Worm (Caenorhabditis elegans) whole organism, dauer: ENCODE measurements around the gene C42D4.18.

Experiments used
- unc-62 ChIP-seq: sonication (generic microtip); optimal IDR thresholded peaks from 2 replicates; lab custom pipeline; 2017; ENCODE audit warnings: missing biosample characterization, missing genetic modification reagents, missing genetic modification characterization

C42D4.18 gene

ce11 chrIV:7166553-7166952 is at the start of gene C42D4.18:
Gene C42D4.18 (plus strand): TSS chrIV:7166783.
- no peak for TF ChIP-seq unc-62 (GFP tag; lab: Kevin White, UChicago)

ce11 chrIV:7121313-7122055 is 45.1 kb upstream of the C42D4.18 start, which contains the start of the genes C34D4.10 and str-48:
Gene C34D4.10 (minus strand): TSS chrIV:7121413.
Gene str-48 (plus strand): TSS chrIV:7122005.
- no peak for TF ChIP-seq unc-62 (GFP tag; lab: Kevin White, UChicago)

DNA sequence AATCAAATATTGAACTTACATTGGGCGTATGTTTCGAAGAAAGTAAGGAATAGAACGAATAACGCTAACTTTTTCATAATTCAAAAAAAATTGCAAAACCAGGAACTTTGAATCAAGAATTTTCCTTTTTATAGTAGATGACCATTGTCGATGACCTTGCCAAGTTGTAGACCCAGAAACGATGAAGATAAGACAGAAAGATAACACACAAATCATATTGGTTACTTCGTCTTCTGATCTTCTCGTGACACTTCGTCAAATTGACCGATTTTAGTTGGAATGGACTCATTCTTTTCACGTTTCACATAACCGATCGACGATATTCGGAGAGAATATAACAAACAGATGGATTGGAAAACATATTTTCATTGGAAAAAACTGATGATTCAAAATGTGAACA is 34.8 kb upstream of the C42D4.18 start, which contains the start of gene grsp-3:
Gene grsp-3 (minus strand): TSS at position 149 of the 400 bp plus-strand sequence.
- TF ChIP-seq unc-62 (GFP tag; lab: Kevin White, UChicago): no peak

DNA sequence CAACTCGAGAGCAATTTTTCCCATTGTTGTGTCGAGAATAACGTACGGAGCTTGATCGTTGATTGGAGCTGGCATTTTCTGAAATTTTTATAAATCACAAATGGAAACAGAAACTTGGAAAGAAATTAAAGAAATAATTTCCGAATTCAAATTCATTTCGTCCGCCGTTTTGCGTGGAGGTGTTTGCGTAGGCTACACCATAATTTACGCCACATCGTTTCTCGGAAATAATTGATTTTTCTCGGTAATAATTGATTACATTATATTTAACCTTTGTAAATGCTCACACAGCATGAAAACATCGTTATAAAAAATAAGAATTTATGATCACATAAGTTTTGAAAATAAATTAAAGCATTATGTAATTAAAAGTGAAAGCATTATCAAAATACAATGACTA is 33.4 kb upstream of the C42D4.18 start, which contains the start of gene cyn-12:
Gene cyn-12 (minus strand): TSS at position 78 of the 400 bp plus-strand sequence.
- no peak for TF ChIP-seq unc-62 (GFP tag; lab: Kevin White, UChicago)

DNA sequence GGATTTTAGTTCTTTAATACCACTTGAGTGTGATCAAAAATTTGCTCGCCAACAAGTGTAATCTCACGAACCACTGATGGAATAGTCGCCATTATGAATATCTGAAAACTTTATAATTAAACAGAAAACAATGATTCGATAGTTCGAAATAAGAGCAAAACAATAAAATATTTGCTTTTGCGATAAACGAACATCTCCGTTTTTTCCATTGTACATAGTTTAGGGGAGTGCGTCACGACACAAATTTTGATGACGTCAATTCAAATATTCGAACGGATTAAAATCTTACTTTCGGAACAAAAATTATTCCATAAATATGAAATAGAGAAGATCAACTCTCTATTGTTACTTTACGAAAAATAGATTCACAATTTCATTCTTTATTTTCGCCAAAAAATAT is 32.6 kb upstream of the C42D4.18 start, which contains the start of gene mutd-1:
Gene mutd-1 (minus strand): TSS at position 101 of the 400 bp plus-strand sequence.
- no peak for TF ChIP-seq unc-62 (GFP tag; lab: Kevin White, UChicago)

DNA sequence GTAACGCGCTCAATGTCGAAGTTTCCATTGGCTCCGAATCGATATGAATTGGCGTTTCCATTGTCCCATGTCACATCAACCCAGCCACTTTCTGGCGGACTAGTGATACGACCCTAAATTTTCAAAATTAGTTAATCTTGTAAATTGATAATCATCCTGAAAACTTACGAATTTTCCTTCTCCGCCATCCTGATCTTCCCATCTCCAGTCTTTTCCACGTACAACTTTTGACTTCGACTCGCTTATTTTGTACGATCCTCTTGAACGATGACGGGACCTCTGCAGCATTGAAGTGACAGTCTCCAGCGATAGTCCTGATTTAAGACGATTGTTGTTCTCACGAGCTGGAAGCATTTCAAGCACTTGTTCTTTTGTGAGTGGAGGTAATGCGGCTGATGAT is 27.4 kb upstream of the C42D4.18 start:
- TF ChIP-seq unc-62 (GFP tag; lab: Kevin White, UChicago): no peak

ce11 chrIV:7144670-7145257 is 21.8 kb upstream of the C42D4.18 start, which contains the start of gene hecd-1:
Gene hecd-1 (minus strand): TSS chrIV:7144720.
- TF ChIP-seq unc-62 (GFP tag; lab: Kevin White, UChicago): no peak

- TF ChIP-seq unc-62 (GFP tag; lab: Kevin White, UChicago): no peak
Measured at ce11 chrIV:7147722-7148121, 18.9 kb upstream of the C42D4.18 start.

DNA sequence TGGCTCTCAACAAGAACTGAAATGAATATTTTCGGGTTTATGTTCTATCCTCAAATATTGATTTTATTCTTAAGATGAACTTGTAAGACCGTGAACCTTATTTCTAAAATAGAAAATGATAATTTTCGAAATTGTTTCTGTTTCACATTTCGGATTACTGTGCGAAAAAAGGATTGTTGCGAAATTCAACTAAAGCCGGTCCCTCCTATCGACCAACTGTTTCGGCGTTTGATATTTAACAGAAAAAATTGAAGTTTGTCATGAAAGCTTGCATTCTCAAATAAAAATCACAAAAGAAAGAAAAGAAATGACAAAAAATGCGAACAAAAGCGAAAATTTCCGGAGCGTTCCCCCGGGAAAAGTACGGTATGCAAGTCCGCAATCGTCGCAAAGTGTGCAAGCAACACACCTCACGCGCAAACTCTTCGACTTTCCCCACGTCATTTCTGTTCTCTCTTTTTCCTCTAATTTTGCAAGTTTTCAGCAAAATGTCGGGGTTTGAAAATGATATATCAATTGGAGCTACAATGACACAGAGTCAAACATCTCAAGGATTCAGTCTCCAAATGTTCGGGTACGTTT is 17.5 kb upstream of the C42D4.18 start, which contains the start of gene C34D4.4:
Gene C34D4.4 (plus strand): TSS at position 342 of the 582 bp plus-strand sequence.
- TF ChIP-seq unc-62 (GFP tag; lab: Kevin White, UChicago): no peak

- no peak for TF ChIP-seq unc-62 (GFP tag; lab: Kevin White, UChicago)
Measured at ce11 chrIV:7152409-7152808, 14.2 kb upstream of the C42D4.18 start, which contains the start of gene col-113. Gene col-113 (minus strand): TSS chrIV:7152509.

- TF ChIP-seq unc-62 (GFP tag; lab: Kevin White, UChicago): no peak
Measured at ce11 chrIV:7153362-7153761, 13.2 kb upstream of the C42D4.18 start, which contains the start of gene C34D4.3. Gene C34D4.3 (plus strand): TSS chrIV:7153662.

- no peak for TF ChIP-seq unc-62 (GFP tag; lab: Kevin White, UChicago)
Measured at ce11 chrIV:7154356-7154755, 12.2 kb upstream of the C42D4.18 start, which contains the start of gene C34D4.2. Gene C34D4.2 (plus strand): TSS chrIV:7154656.

DNA sequence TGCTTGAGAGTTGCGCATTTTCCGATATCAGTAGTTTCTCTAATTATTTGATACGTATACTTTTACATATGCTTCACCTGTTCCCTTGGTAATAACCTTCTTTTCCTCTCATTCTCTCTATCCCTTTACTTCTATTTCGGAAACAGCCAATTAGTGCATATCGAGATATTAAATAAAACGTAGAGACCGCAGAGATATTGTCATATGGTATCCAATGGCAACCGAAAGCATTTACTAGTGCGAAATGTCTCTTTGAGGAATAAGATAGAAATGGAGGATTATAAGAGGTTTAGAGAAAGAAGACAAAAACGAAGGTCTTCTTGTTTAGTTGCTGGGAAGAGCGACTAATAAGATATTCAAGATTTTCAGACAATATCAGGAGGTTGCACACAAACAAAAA is 10.2 kb upstream of the C42D4.18 start, which contains the start of gene maph-9:
Gene maph-9 (plus strand): TSS at position 273 of the 400 bp plus-strand sequence.
- TF ChIP-seq unc-62 (GFP tag; lab: Kevin White, UChicago): no peak

- TF ChIP-seq unc-62 (GFP tag; lab: Kevin White, UChicago): no peak
Measured at ce11 chrIV:7158161-7158560, 8.4 kb upstream of the C42D4.18 start.

DNA sequence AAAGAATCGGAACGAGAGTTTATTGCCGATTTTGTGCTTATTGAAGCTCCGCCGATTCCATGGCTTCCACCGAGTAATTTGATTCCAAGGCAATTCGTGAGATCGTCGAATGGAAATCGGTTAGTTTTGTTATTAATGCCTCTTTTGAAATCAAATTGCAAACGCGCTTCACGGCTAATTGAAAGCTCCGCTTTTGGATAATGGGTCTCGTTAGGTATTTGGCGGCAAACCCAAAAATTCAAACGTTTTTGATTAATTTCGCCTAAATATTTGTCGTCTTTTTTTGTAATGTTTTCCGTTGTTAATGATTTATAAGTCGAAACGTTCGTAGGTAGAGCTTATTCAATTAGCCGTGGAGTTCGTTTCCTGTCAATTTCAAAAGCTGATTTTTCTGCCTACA is 7.0 kb upstream of the C42D4.18 start:
- TF ChIP-seq unc-62 (GFP tag; lab: Kevin White, UChicago): no peak

DNA sequence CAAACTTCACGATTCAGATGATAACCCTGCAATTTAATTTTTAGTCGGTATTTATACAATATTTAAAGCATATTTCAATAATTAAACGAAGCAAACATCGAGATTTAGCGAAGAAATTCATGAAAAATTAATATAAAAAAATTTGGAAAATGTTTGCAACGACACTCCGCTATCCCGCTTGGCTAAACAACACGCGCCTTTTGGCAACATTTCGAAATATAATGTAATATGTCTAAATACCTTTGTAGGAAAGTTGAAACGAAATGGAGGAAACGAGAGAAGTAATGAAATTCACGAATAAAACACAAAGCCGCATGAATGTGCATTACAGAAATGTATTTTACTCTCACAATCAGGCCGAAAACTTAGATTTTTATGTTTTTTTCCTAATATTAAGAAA is 860 bp upstream of the C42D4.18 start, which contains the start of gene rpc-1:
Gene rpc-1 (minus strand): TSS at position 26 of the 400 bp plus-strand sequence.
- no peak for TF ChIP-seq unc-62 (GFP tag; lab: Kevin White, UChicago)
